Worm (Caenorhabditis elegans): ENCODE measurements around the gene T19C3.2.

ce11 chrIII:576555-576954 is 40.8 kb downstream of the T19C3.2 start:
- TF ChIP-seq klf-2 (GFP tag; conservative IDR thresholded peaks at IDR 0.05) (no peak), ref-1 (GFP tag; conservative IDR thresholded peaks at IDR 0.05) (no peak), ztf-23 (GFP tag; IDR thresholded peaks at IDR 0.05) (no peak), med-1 (GFP tag; optimal IDR thresholded peaks at IDR 0.05; ENCODE audit: insufficient read depth) (no peak), flt-1 (GFP tag; IDR thresholded peaks at IDR 0.05) (no peak), T22C8.4 (GFP tag; IDR thresholded peaks at IDR 0.05) (no peak), cog-1 (tag; optimal IDR thresholded peaks at IDR 0.05) (no peak), ztf-29 (GFP tag; IDR thresholded peaks at IDR 0.05) (no peak)
